Worm (Caenorhabditis elegans): ENCODE measurements around the gene ucr-2.2.

The ucr-2.2 gene

DNA sequence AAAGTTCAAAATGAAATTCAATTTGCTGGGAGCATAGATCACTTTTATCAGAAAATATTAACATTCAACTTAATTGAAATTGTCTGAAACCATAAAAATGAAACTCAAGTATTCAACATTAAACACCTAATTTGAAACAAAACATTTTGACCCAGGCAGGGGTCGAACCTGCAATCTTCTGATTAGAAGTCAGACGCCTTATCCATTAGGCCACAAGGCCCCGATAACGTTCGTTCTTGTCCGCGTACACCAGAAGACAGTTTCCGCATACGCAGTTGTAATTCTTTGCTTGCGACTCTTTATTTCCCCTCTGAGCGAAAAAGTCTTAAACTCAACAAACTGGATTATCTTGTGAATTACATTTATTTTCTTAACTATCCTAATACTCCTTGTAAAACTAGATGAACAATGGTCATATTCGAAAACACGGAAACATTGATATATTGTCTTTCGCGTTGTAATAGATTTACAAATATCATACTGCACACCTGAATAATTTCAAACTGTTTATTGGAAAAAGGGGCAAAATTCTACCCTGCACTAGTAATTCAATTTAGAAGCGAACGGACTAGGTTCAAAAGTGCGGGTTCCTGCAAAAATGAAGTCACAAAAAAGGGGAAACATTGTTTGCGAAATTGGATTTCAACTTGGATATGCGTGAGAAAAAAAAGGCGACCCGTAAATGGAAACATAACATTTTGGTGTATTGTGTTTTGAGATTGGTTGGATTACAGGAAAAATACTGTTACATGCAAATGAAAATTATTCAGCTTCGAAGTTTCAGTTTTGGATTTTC, 27.1 kb upstream of the ucr-2.2 start:
- no peak for TF ChIP-seq lin-39 (tag; optimal IDR thresholded peaks at IDR 0.05)
- TF ChIP-seq R02D3.7 (tag; optimal IDR thresholded peaks at IDR 0.05), result no peak
- TF ChIP-seq skn-1 (tag; optimal IDR thresholded peaks at IDR 0.05), result no peak
- TF ChIP-seq lsy-2 (tag; optimal IDR thresholded peaks at IDR 0.05), result no peak
- no peak for TF ChIP-seq zag-1 (tag; optimal IDR thresholded peaks at IDR 0.05)
- peak; percentile 39 for TF ChIP-seq fos-1 (tag; optimal IDR thresholded peaks at IDR 0.05)
- TF ChIP-seq gmeb-1 (tag; optimal IDR thresholded peaks at IDR 0.05), result no peak
- no peak for TF ChIP-seq mab-5 (tag; optimal IDR thresholded peaks at IDR 0.05)
- no peak for TF ChIP-seq aly-2 (tag; optimal IDR thresholded peaks at IDR 0.05)
- TF ChIP-seq ceh-16 (tag; optimal IDR thresholded peaks at IDR 0.05), result no peak
- TF ChIP-seq nhr-23 (tag; optimal IDR thresholded peaks at IDR 0.05), result no peak
- TF ChIP-seq nhr-11 (tag; optimal IDR thresholded peaks at IDR 0.05), result no peak
- no peak for TF ChIP-seq dmd-4 (tag; optimal IDR thresholded peaks at IDR 0.05)
- TF ChIP-seq unc-39 (tag; optimal IDR thresholded peaks at IDR 0.05), result no peak
- no peak for TF ChIP-seq blmp-1 (tag; optimal IDR thresholded peaks at IDR 0.05; ENCODE audit: insufficient read depth)
- no peak for TF ChIP-seq ztf-1 (GFP tag; conservative IDR thresholded peaks at IDR 0.05)
- peak; percentile 13 for TF ChIP-seq crh-2 (tag; optimal IDR thresholded peaks at IDR 0.05)
- no peak for TF ChIP-seq nhr-10 (tag; optimal IDR thresholded peaks at IDR 0.05)
- no peak for TF ChIP-seq nhr-77 (tag; optimal IDR thresholded peaks at IDR 0.05)
- TF ChIP-seq nhr-237 (tag; optimal IDR thresholded peaks at IDR 0.05), result no peak
- peak; percentile 4 for TF ChIP-seq nhr-129 (tag; optimal IDR thresholded peaks at IDR 0.05)
- TF ChIP-seq unc-55 (GFP tag; optimal IDR thresholded peaks at IDR 0.05), result no peak
- TF ChIP-seq mdl-1 (tag; optimal IDR thresholded peaks at IDR 0.05), result no peak
- TF ChIP-seq ceh-82 (tag; optimal IDR thresholded peaks at IDR 0.05), result no peak
- TF ChIP-seq nhr-25 (tag; optimal IDR thresholded peaks at IDR 0.05), result no peak
- TF ChIP-seq sma-3 (GFP tag; optimal IDR thresholded peaks at IDR 0.05), result no peak
- no peak for TF ChIP-seq lin-11 (tag; optimal IDR thresholded peaks at IDR 0.05)
- peak; percentile 6 for TF ChIP-seq sma-9 (GFP tag; optimal IDR thresholded peaks at IDR 0.05)
- no peak for TF ChIP-seq sma-9 (tag; optimal IDR thresholded peaks at IDR 0.05)
- no peak for TF ChIP-seq nhr-6 (tag; optimal IDR thresholded peaks at IDR 0.05)
- no peak for TF ChIP-seq C34F6.9 (tag; optimal IDR thresholded peaks at IDR 0.05)
- TF ChIP-seq nhr-21 (tag; optimal IDR thresholded peaks at IDR 0.05), result no peak
- TF ChIP-seq ZK546.5 (tag; optimal IDR thresholded peaks at IDR 0.05), result no peak
- TF ChIP-seq elt-3 (tag; optimal IDR thresholded peaks at IDR 0.05), result no peak
- no peak for TF ChIP-seq nhr-12 (tag; optimal IDR thresholded peaks at IDR 0.05)
- no peak for TF ChIP-seq lin-13 (GFP tag; optimal IDR thresholded peaks at IDR 0.05)

DNA sequence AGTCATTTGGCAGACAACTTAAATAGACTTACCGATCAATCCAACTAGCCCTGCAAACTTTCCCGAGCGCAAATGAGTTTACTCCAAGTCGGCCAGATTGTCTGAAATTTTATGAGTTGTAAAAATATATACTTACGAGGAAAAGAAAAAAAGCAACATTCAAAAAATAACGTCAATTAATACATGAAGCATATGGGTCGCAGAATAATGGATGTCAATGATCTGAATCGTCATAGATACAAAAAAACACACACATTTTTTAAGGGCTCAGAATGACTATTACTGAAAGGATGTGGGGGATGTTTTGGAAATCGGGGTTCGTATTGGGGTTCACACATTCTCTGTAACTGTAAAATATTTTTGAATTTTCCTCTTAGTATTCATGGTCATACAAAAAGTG, 26.1 kb upstream of the ucr-2.2 start, which contains the start of gene unc-7:
Gene unc-7, minus strand, starts transcription at position 101 of the 400 bp plus-strand sequence.
- TF ChIP-seq Y55F3AM.14 (GFP tag; optimal IDR thresholded peaks at IDR 0.05) (no peak), nhr-25 (tag; optimal IDR thresholded peaks at IDR 0.05) (no peak), gmeb-1 (tag; optimal IDR thresholded peaks at IDR 0.05) (no peak), nhr-10 (tag; optimal IDR thresholded peaks at IDR 0.05) (no peak), nhr-12 (tag; optimal IDR thresholded peaks at IDR 0.05) (no peak), ztf-4 (tag; optimal IDR thresholded peaks at IDR 0.05) (no peak), lin-39 (tag; optimal IDR thresholded peaks at IDR 0.05) (no peak), ceh-16 (tag; optimal IDR thresholded peaks at IDR 0.05) (no peak), dmd-4 (tag; optimal IDR thresholded peaks at IDR 0.05) (no peak), sma-3 (GFP tag; optimal IDR thresholded peaks at IDR 0.05) (no peak), aly-2 (tag; optimal IDR thresholded peaks at IDR 0.05) (no peak), crh-2 (tag; optimal IDR thresholded peaks at IDR 0.05) (no peak), nhr-129 (tag; optimal IDR thresholded peaks at IDR 0.05) (no peak)

DNA sequence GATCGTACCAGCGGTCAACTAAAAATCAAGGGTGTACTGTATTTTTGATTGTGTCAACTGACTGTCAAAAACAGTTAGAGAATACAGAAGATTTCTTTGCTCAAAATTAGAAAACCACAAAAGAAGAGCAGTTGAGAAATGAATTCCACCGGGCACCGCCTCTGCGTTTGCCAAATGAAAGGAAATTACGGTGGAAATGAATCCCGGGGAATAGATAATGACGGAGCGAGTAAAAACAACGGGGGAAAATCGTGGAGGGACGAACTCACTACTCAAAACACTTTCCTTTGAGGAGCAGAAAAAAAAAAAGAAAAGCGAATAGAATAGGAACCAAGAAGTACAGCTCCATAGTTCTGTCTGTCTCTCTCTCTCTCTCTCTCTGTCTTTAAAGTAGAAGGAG, 25.3 kb upstream of the ucr-2.2 start:
- no peak for TF ChIP-seq ceh-82 (tag; optimal IDR thresholded peaks at IDR 0.05)
- TF ChIP-seq nhr-6 (tag; optimal IDR thresholded peaks at IDR 0.05), result no peak
- TF ChIP-seq unc-39 (tag; optimal IDR thresholded peaks at IDR 0.05), result no peak
- no peak for TF ChIP-seq F13H6.1 (tag; optimal IDR thresholded peaks at IDR 0.05)

Data from whole organism, L2 larva.